Fruit fly (Drosophila melanogaster) whole organism, embryonic: ENCODE results near the gene Usp10.

Source experiments
- Atf-2 ChIP-seq: fragments of 200-800 bp; sonication (Bioruptor generic); optimal IDR thresholded peaks from 2 replicates; lab custom pipeline; 2016; ENCODE audit warnings: missing biosample characterization, missing genetic modification characterization
- CG10274 ChIP-seq: fragments of 200-800 bp; sonication (Bioruptor generic); optimal IDR thresholded peaks from 3 replicates; lab custom pipeline; 2017; ENCODE audit warnings: missing biosample characterization, mild to moderate bottlenecking, missing genetic modification characterization
- CG10321 ChIP-seq: fragments of 200-800 bp; sonication (Bioruptor generic); IDR thresholded peaks from 2 replicates; pipeline ENCODE4 v1.3.6; 2022; ENCODE audit warnings: missing biosample characterization, missing genetic modification characterization
- CG11695 ChIP-seq: fragments of 200-800 bp; sonication (Bioruptor generic); IDR thresholded peaks from 3 replicates; pipeline ENCODE4 v1.3.6; 2022; ENCODE audit warnings: missing biosample characterization, missing genetic modification characterization
- CG11723 ChIP-seq: fragments of 200-800 bp; sonication (Bioruptor generic); optimal IDR thresholded peaks from 2 replicates; lab custom pipeline; 2017; ENCODE audit warnings: missing biosample characterization, mild to moderate bottlenecking, missing genetic modification characterization
- CG12071 ChIP-seq: fragments of 200-800 bp; sonication (Bioruptor generic); optimal IDR thresholded peaks from 3 replicates; lab custom pipeline; 2018; ENCODE audit warnings: missing biosample characterization, mild to moderate bottlenecking, missing genetic modification characterization
- CG12155 ChIP-seq: fragments of 200-800 bp; sonication (Bioruptor generic); optimal IDR thresholded peaks from 3 replicates; lab custom pipeline; 2016; ENCODE audit warnings: missing biosample characterization, missing genetic modification characterization
- CG13775 ChIP-seq: fragments of 200-800 bp; sonication (Bioruptor generic); optimal IDR thresholded peaks from 3 replicates; lab custom pipeline; 2017; ENCODE audit warnings: missing biosample characterization, mild to moderate bottlenecking, missing genetic modification characterization
- CG2116 ChIP-seq: fragments of 200-800 bp; sonication (Bioruptor generic); optimal IDR thresholded peaks from 3 replicates; lab custom pipeline; 2018; ENCODE audit warnings: missing biosample characterization, mild to moderate bottlenecking, missing genetic modification characterization
- CG2120 ChIP-seq: fragments of 200-800 bp; sonication (Bioruptor generic); optimal IDR thresholded peaks from 3 replicates; lab custom pipeline; 2016; ENCODE audit warnings: missing biosample characterization, missing genetic modification characterization
- CG32772 ChIP-seq: fragments of 200-800 bp; sonication (Bioruptor generic); IDR thresholded peaks from 2 replicates; pipeline ENCODE4 v1.3.6; 2022; ENCODE audit warnings: missing biosample characterization, missing genetic modification characterization
- CG4424 ChIP-seq: fragments of 200-800 bp; sonication (Bioruptor generic); optimal IDR thresholded peaks from 3 replicates; lab custom pipeline; 2016; ENCODE audit warnings: missing biosample characterization, missing genetic modification characterization
- CG5180 ChIP-seq: fragments of 200-800 bp; sonication (Bioruptor generic); optimal IDR thresholded peaks from 3 replicates; lab custom pipeline; 2017; ENCODE audit warnings: missing biosample characterization, missing genetic modification characterization, mild to moderate bottlenecking, moderate library complexity, missing genetic modification reagents
- CG5953 ChIP-seq: fragments of 200-800 bp; sonication (Bioruptor generic); IDR thresholded peaks from 2 replicates; pipeline ENCODE4 v1.3.6; 2022; ENCODE audit warnings: missing biosample characterization, missing genetic modification characterization
- CG8281 ChIP-seq: fragments of 200-800 bp; sonication (Bioruptor generic); optimal IDR thresholded peaks from 2 replicates; lab custom pipeline; 2018; ENCODE audit warnings: missing biosample characterization, mild to moderate bottlenecking, missing genetic modification characterization, moderate library complexity
- CG8924 ChIP-seq: fragments of 200-800 bp; optimal IDR thresholded peaks from 3 replicates; lab custom pipeline; 2019; ENCODE audit warnings: missing biosample characterization, mild to moderate bottlenecking, missing genetic modification characterization, moderate library complexity
- CG9817 ChIP-seq: fragments of 200-800 bp; sonication (Bioruptor generic); optimal IDR thresholded peaks from 2 replicates; lab custom pipeline; 2018; ENCODE audit warnings: missing biosample characterization, mild to moderate bottlenecking, missing genetic modification characterization, moderate library complexity
- CkIIα-i1 ChIP-seq: fragments of 200-800 bp; sonication (Bioruptor generic); IDR thresholded peaks from 2 replicates; pipeline ENCODE4 v1.3.6; 2022; ENCODE audit warnings: missing biosample characterization, missing genetic modification characterization
- CoRest ChIP-seq: fragments of 200-800 bp; sonication (Bioruptor generic); optimal IDR thresholded peaks from 3 replicates; lab custom pipeline; 2018; ENCODE audit warnings: missing biosample characterization, mild to moderate bottlenecking, missing genetic modification characterization, moderate library complexity
- Dp ChIP-seq: fragments of 200-800 bp; sonication (Bioruptor generic); optimal IDR thresholded peaks from 2 replicates; lab custom pipeline; 2018; ENCODE audit warnings: missing biosample characterization, mild to moderate bottlenecking, missing genetic modification characterization, moderate library complexity
- HLH4C ChIP-seq: fragments of 200-800 bp; sonication (Bioruptor generic); IDR thresholded peaks from 3 replicates; pipeline ENCODE4 v1.3.6; 2022; ENCODE audit warnings: missing biosample characterization, missing genetic modification characterization; ENCODE audit not compliant: partially characterized antibody
- Hr39 ChIP-seq: fragments of >200 bp; optimal IDR thresholded peaks from 2 replicates; lab custom pipeline; 2017
- Max ChIP-seq: fragments of 200-800 bp; sonication (Bioruptor generic); optimal IDR thresholded peaks from 2 replicates; lab custom pipeline; 2016; ENCODE audit warnings: missing biosample characterization, mild to moderate bottlenecking, missing genetic modification characterization
- Nf-YB ChIP-seq: fragments of 200-800 bp; sonication (Bioruptor generic); optimal IDR thresholded peaks from 3 replicates; lab custom pipeline; 2019; ENCODE audit warnings: missing biosample characterization, mild to moderate bottlenecking, missing genetic modification characterization, moderate library complexity
- Ptx1 ChIP-seq: fragments of 200-800 bp; sonication (Bioruptor generic); IDR thresholded peaks from 2 replicates; pipeline ENCODE4 v1.3.6; 2022; ENCODE audit warnings: missing biosample characterization, missing genetic modification characterization
- abd-A ChIP-seq: fragments of 200-800 bp; sonication (Bioruptor generic); optimal IDR thresholded peaks from 3 replicates; lab custom pipeline; 2019; ENCODE audit warnings: missing biosample characterization, mild to moderate bottlenecking, missing genetic modification characterization, moderate library complexity
- ato ChIP-seq: fragments of 200-800 bp; sonication (Bioruptor generic); IDR thresholded peaks from 2 replicates; pipeline ENCODE4 v1.3.6; 2022; ENCODE audit warnings: missing biosample characterization, missing genetic modification characterization; ENCODE audit not compliant: partially characterized antibody
- corto ChIP-seq: fragments of 200-800 bp; sonication (Bioruptor generic); optimal IDR thresholded peaks from 2 replicates; lab custom pipeline; 2016; ENCODE audit warnings: missing biosample characterization, mild to moderate bottlenecking, missing genetic modification characterization, moderate library complexity
- crol ChIP-seq: fragments of 200-800 bp; sonication (Bioruptor generic); IDR thresholded peaks from 2 replicates; pipeline ENCODE4 v1.3.6; 2022; ENCODE audit warnings: missing biosample characterization, missing genetic modification characterization
- cwo ChIP-seq: fragments of 200-800 bp; sonication (Bioruptor generic); optimal IDR thresholded peaks from 3 replicates; lab custom pipeline; 2017; ENCODE audit warnings: missing biosample characterization, missing genetic modification characterization, mild to moderate bottlenecking, moderate library complexity, missing genetic modification reagents
- dan ChIP-seq: fragments of 200-800 bp; sonication (Bioruptor generic); IDR thresholded peaks from 2 replicates; pipeline ENCODE4 v1.3.6; 2022; ENCODE audit warnings: missing biosample characterization, missing genetic modification characterization
- gem ChIP-seq: fragments of 200-800 bp; sonication (Bioruptor generic); optimal IDR thresholded peaks from 2 replicates; lab custom pipeline; 2019; ENCODE audit warnings: missing biosample characterization, mild to moderate bottlenecking, missing genetic modification characterization, moderate library complexity
- gsb ChIP-seq: fragments of 200-800 bp; sonication (Bioruptor generic); IDR thresholded peaks from 2 replicates; pipeline ENCODE4 v1.3.6; 2022; ENCODE audit warnings: missing biosample characterization, missing genetic modification characterization
- hb ChIP-seq: fragments of 200-800 bp; sonication (Bioruptor generic); IDR thresholded peaks from 3 replicates; pipeline ENCODE4 v1.3.6; 2022; ENCODE audit warnings: missing biosample characterization, missing genetic modification characterization; ENCODE audit not compliant: partially characterized antibody
- hbn ChIP-seq: fragments of 200-800 bp; sonication (Bioruptor generic); IDR thresholded peaks from 2 replicates; pipeline ENCODE4 v1.3.6; 2022; ENCODE audit warnings: missing biosample characterization, missing genetic modification characterization; ENCODE audit not compliant: partially characterized antibody
- hth ChIP-seq: fragments of >200 bp; optimal IDR thresholded peaks from 2 replicates; lab custom pipeline; 2017; ENCODE audit warnings: inconsistent platforms
- inv ChIP-seq: fragments of 200-800 bp; sonication (Bioruptor generic); IDR thresholded peaks from 2 replicates; pipeline ENCODE4 v1.3.6; 2022; ENCODE audit warnings: missing biosample characterization, missing genetic modification characterization; ENCODE audit not compliant: partially characterized antibody
- jigr1 ChIP-seq: fragments of 200-800 bp; sonication (Bioruptor generic); IDR thresholded peaks from 3 replicates; pipeline ENCODE4 v1.3.6; 2022; ENCODE audit warnings: missing biosample characterization, missing genetic modification characterization
- jumu ChIP-seq: fragments of 200-800 bp; sonication (Bioruptor generic); optimal IDR thresholded peaks from 3 replicates; lab custom pipeline; 2016; ENCODE audit warnings: missing biosample characterization, missing genetic modification characterization
- lbe ChIP-seq: fragments of 200-800 bp; sonication (Bioruptor generic); optimal IDR thresholded peaks from 2 replicates; lab custom pipeline; 2016; ENCODE audit warnings: missing biosample characterization, mild to moderate bottlenecking, missing genetic modification characterization
- mam ChIP-seq: fragments of 200-800 bp; sonication (Bioruptor generic); optimal IDR thresholded peaks from 3 replicates; lab custom pipeline; 2016; ENCODE audit warnings: missing biosample characterization, missing genetic modification characterization
- mirr ChIP-seq: fragments of 200-800 bp; sonication (Bioruptor generic); optimal IDR thresholded peaks from 3 replicates; lab custom pipeline; 2018; ENCODE audit warnings: missing biosample characterization, mild to moderate bottlenecking, missing genetic modification characterization
- nau ChIP-seq: fragments of 200-800 bp; sonication (Bioruptor generic); optimal IDR thresholded peaks from 3 replicates; lab custom pipeline; 2017; ENCODE audit warnings: missing biosample characterization, mild to moderate bottlenecking, missing genetic modification characterization, missing genetic modification reagents
- phol ChIP-seq: fragments of 200-800 bp; sonication (Bioruptor generic); optimal IDR thresholded peaks from 3 replicates; lab custom pipeline; 2018; ENCODE audit warnings: missing biosample characterization, mild to moderate bottlenecking, missing genetic modification characterization, moderate library complexity
- psq ChIP-seq: fragments of 200-800 bp; sonication (Bioruptor generic); optimal IDR thresholded peaks from 2 replicates; lab custom pipeline; 2017; ENCODE audit warnings: missing biosample characterization, missing genetic modification characterization
- sna ChIP-seq: fragments of 200-800 bp; sonication (Bioruptor generic); IDR thresholded peaks from 2 replicates; pipeline ENCODE4 v1.3.6; 2022; ENCODE audit warnings: missing biosample characterization, missing genetic modification characterization; ENCODE audit not compliant: partially characterized antibody
- stc ChIP-seq: fragments of 200-800 bp; sonication (Bioruptor generic); IDR thresholded peaks from 2 replicates; pipeline ENCODE4 v1.3.6; 2022; ENCODE audit warnings: missing biosample characterization, missing genetic modification characterization
- twi ChIP-seq: fragments of 200-800 bp; optimal IDR thresholded peaks from 2 replicates; lab custom pipeline; 2019; ENCODE audit warnings: missing biosample characterization, mild to moderate bottlenecking, missing genetic modification characterization, moderate library complexity
- tx ChIP-seq: fragments of 200-800 bp; sonication (Bioruptor generic); optimal IDR thresholded peaks from 2 replicates; lab custom pipeline; 2016; ENCODE audit warnings: missing biosample characterization, missing genetic modification characterization

The Usp10 gene

dm6 chr3L:837552-838187 is 34.0 kb upstream of the Usp10 start, which contains the start of the genes CG13901 and CG13887 (continued):
- no peak for TF ChIP-seq nau (GFP tag; lab: Kevin White, UChicago)
- TF ChIP-seq mam (GFP tag; lab: Kevin White, UChicago), result peak; percentile 96
- peak; percentile 89 for TF ChIP-seq CG8924
- peak; percentile 89 for TF ChIP-seq CG13775
- peak; percentile 82 for TF ChIP-seq stc
- no peak for TF ChIP-seq hb (GFP tag; lab: Robert Waterston, UW)
- peak; percentile 80 for TF ChIP-seq psq (GFP tag; lab: Kevin White, UChicago)
- peak; percentile 91 for TF ChIP-seq CG9817
- peak; percentile 84 for TF ChIP-seq lbe (GFP tag; lab: Kevin White, UChicago)
- TF ChIP-seq Hr39, result no peak
- no peak for TF ChIP-seq hth
- peak; percentile 90 for TF ChIP-seq Atf-2 (GFP tag; lab: Kevin White, UChicago)
- peak; percentile 87 for TF ChIP-seq CG2116 (GFP tag; lab: Kevin White, UChicago)
- TF ChIP-seq dan, result no peak; the same call in 1 of the 2 replicates
- TF ChIP-seq Dp (GFP tag; lab: Kevin White, UChicago), result peak; percentile 70
- TF ChIP-seq Ptx1, result peak; percentile 90
- TF ChIP-seq inv (GFP tag; lab: Robert Waterston, UW), result no peak
- peak; percentile 50 for TF ChIP-seq mirr
- peak; percentile 48; the same call in 1 of the 2 replicates for TF ChIP-seq CG10321 (GFP tag; lab: Robert Waterston, UW)
- peak; percentile 65 for TF ChIP-seq CG5180 (GFP tag; lab: Kevin White, UChicago)
- TF ChIP-seq twi (tag; lab: Kevin White, UChicago), result peak; percentile 83
- TF ChIP-seq gsb (GFP tag; lab: Robert Waterston, UW), result peak; percentile 54; the same call in 1 of the 2 replicates
- TF ChIP-seq abd-A, result no peak
- peak; percentile 83 for TF ChIP-seq cwo (GFP tag; lab: Kevin White, UChicago)
- peak; percentile 10; the same call in 1 of the 2 replicates for TF ChIP-seq crol
- peak; percentile 18; the same call in 1 of the 3 replicates for TF ChIP-seq jigr1 (GFP tag; lab: Robert Waterston, UW)
- TF ChIP-seq gem (tag; lab: Kevin White, UChicago), result peak; percentile 93
- TF ChIP-seq CG4424 (GFP tag; lab: Kevin White, UChicago), result peak; percentile 91
- TF ChIP-seq Nf-YB (GFP tag; lab: Kevin White, UChicago), result peak; percentile 70
- no peak for TF ChIP-seq hbn (GFP tag; lab: Robert Waterston, UW)
- TF ChIP-seq CoRest, result peak; percentile 93
- no peak for TF ChIP-seq CG11723
- TF ChIP-seq CG2120 (GFP tag; lab: Kevin White, UChicago), result peak; percentile 97
- TF ChIP-seq phol, result peak; percentile 93
- peak; percentile 92 for TF ChIP-seq jumu (GFP tag; lab: Kevin White, UChicago)
- peak; percentile 62 for TF ChIP-seq CG12071 (GFP tag; lab: Kevin White, UChicago)
- TF ChIP-seq ato, result no peak
- peak; percentile 83 for TF ChIP-seq CG32772 (GFP tag; lab: Robert Waterston, UW)
- peak; percentile 62 for TF ChIP-seq corto (GFP tag; lab: Kevin White, UChicago)
- TF ChIP-seq CG11695 (GFP tag; lab: Robert Waterston, UW), result peak; percentile 84
- peak; percentile 60 for TF ChIP-seq CG8281
- no peak for TF ChIP-seq CkIIα-i1 (GFP tag; lab: Robert Waterston, UW)
- peak; percentile 79 for TF ChIP-seq CG5953
- peak; percentile 95 for TF ChIP-seq tx (GFP tag; lab: Kevin White, UChicago)
- TF ChIP-seq Max (GFP tag; lab: Kevin White, UChicago), result peak; percentile 95
- TF ChIP-seq CG10274 (GFP tag; lab: Kevin White, UChicago), result peak; percentile 58
- 0 out of 3 replicates have a peak, but pooled peaks have one; percentile 30 for TF ChIP-seq HLH4C (GFP tag; lab: Robert Waterston, UW)
- TF ChIP-seq CG12155 (GFP tag; lab: Kevin White, UChicago), result peak; percentile 91
- TF ChIP-seq sna (GFP tag; lab: Robert Waterston, UW), result no peak
